Fruit fly (Drosophila melanogaster): ENCODE results near the gene CG7840.

CG7840 gene

DNA sequence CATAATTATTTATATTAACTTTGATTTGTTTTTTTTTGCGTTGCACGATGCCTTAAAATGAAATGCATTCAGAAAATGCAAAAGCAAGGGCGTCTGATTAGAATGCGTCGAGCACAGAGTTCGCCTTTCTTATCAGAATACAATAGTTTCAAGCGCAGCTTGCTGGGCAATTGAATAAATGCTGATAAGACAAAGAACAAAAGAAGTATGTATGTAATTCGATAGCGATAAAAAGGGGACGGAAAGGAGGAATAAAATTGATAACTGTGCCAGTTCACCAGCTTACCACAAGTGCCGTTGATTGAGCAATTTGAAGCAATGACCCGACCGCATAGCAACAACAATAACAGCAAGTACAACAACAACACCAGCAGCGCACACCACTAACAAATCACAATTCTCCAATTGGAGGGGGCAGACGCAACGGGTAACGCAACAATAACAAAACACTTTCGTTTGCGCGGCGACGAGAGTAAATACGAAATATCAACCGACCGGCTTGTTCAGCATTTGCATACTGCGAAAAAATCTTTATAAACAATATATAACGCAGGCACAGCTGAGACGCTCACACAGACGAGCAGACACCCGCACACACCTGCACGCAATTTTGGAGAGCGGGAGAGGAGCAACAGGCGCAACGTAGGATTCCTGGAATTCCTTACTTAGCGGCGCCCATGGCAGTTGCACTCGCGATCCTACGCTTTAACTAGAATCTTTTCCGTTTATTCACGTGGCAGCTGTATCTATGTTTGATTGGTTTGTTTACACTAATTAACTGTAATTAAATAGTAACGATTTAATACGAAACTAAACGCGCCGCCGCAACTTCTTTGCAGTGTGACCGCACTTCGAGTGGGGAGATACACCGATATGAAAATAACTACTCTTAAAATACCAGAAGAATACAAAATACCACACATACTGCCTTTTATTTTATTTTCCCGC lies 4.9 kb upstream of the CG7840 start, which contains the start of gene Btk:
Gene Btk (minus strand): TSS at position 860 of the 948 bp plus-strand sequence.
- TF ChIP-seq cic (GFP tag; optimal IDR thresholded peaks at IDR 0.05) = peak; percentile 48
- TF ChIP-seq CG7101 (tag; optimal IDR thresholded peaks at IDR 0.05) = no peak
- TF ChIP-seq CG7045 (GFP tag; optimal IDR thresholded peaks at IDR 0.05) = no peak
- no peak for TF ChIP-seq Clk (GFP tag; optimal IDR thresholded peaks at IDR 0.05)
- no peak for TF ChIP-seq Crg-1 (GFP tag; optimal IDR thresholded peaks at IDR 0.05)
- peak; percentile 91 for TF ChIP-seq tj (GFP tag; optimal IDR thresholded peaks at IDR 0.05)
- TF ChIP-seq Hr96 (GFP tag; optimal IDR thresholded peaks at IDR 0.05) = no peak
- TF ChIP-seq toe (GFP tag; optimal IDR thresholded peaks at IDR 0.05) = no peak
- peak; percentile 54 for TF ChIP-seq CG12768 (GFP tag; optimal IDR thresholded peaks at IDR 0.05)
- TF ChIP-seq CG11617 (GFP tag; optimal IDR thresholded peaks at IDR 0.05) = no peak
- no peak for TF ChIP-seq CG5204 (GFP tag; optimal IDR thresholded peaks at IDR 0.05)
- TF ChIP-seq CG14711 (tag; optimal IDR thresholded peaks at IDR 0.05) = no peak
- TF ChIP-seq CG1620 (GFP tag; optimal IDR thresholded peaks at IDR 0.05) = no peak
- no peak for TF ChIP-seq cnc (optimal IDR thresholded peaks at IDR 0.05)
- peak; percentile 47 for TF ChIP-seq ovo (GFP tag; optimal IDR thresholded peaks at IDR 0.05)
- TF ChIP-seq Mnt (GFP tag; optimal IDR thresholded peaks at IDR 0.05) = no peak
- TF ChIP-seq CG33017 (tag; optimal IDR thresholded peaks at IDR 0.05) = no peak
- TF ChIP-seq bab1 (GFP tag; optimal IDR thresholded peaks at IDR 0.05) = peak; percentile 1
- TF ChIP-seq pad (GFP tag; optimal IDR thresholded peaks at IDR 0.05) = peak; percentile 94
- no peak for TF ChIP-seq kay (GFP tag; ENCODE audit: borderline replicate concordance)

DNA sequence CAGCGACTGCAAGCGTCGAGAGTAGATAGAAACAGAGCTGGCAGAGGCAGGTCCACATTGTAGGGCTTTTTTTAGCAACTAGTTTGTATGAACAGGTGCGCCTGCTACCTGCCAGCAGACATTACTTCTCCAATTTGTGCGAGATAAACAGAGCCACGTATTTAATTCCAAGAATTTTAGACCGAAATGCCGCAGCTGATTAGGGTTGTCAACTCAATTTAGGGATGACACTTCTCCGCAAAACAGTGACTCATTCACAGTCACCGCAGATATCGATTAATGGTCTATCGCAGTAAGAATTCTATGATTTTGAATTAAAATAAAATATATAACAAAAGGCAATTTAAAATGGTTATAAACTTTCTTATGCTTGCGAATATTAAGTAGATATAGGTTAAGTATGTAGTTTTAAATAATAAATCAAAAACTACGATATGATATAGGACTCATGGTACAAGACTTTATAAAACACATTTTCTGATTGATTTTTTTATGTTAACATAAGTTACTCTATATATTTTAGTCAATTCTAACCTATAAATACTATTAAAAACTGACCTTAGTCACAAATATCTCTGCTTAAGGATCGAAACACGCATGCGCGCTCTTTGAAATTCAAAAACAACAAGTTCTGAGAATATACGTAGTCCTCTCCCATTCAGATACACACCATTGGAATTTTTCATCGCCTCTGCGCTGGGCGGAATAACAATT lies 2.5 kb upstream of the CG7840 start, which contains the start of the genes wol and Scgalpha:
Gene wol (minus strand): TSS at position 220 of the 714 bp plus-strand sequence.
Gene Scgalpha (plus strand): TSS at position 664 of the 714 bp plus-strand sequence.
- TF ChIP-seq Crg-1 (GFP tag; optimal IDR thresholded peaks at IDR 0.05) (no peak), bab1 (GFP tag; optimal IDR thresholded peaks at IDR 0.05) (peak; percentile 7), Clk (GFP tag; optimal IDR thresholded peaks at IDR 0.05) (no peak), CG14711 (tag; optimal IDR thresholded peaks at IDR 0.05) (peak; percentile 97)

DNA sequence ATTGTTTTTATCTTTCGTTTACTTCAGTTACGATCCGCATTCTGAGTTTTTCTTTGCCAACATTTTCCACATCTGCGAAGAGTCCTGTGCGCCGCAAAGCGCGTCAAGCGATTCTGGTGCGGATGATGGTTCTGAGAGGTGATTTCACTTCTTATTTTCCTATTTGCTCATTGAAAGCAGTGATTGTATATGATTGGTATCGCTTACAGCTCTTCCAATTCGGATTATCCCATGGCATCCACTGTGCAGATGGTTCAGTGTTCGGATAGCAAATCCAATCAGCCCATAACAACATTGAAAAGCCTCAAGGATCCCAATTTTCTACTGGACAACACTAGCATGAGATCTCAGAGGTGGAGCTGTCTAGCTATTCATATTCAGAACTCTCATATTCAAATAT lies 751 bp upstream of the CG7840 start:
- no peak for TF ChIP-seq ovo (GFP tag; optimal IDR thresholded peaks at IDR 0.05)
- TF ChIP-seq pad (GFP tag; optimal IDR thresholded peaks at IDR 0.05) = no peak
- TF ChIP-seq CG1620 (GFP tag; optimal IDR thresholded peaks at IDR 0.05) = no peak
- TF ChIP-seq CG14711 (tag; optimal IDR thresholded peaks at IDR 0.05) = no peak
- TF ChIP-seq Hr96 (GFP tag; optimal IDR thresholded peaks at IDR 0.05) = no peak
- TF ChIP-seq Mnt (GFP tag; optimal IDR thresholded peaks at IDR 0.05) = no peak
- TF ChIP-seq tj (GFP tag; optimal IDR thresholded peaks at IDR 0.05) = no peak
- no peak for TF ChIP-seq CG5204 (GFP tag; optimal IDR thresholded peaks at IDR 0.05)
- no peak for TF ChIP-seq cic (GFP tag; optimal IDR thresholded peaks at IDR 0.05)

DNA sequence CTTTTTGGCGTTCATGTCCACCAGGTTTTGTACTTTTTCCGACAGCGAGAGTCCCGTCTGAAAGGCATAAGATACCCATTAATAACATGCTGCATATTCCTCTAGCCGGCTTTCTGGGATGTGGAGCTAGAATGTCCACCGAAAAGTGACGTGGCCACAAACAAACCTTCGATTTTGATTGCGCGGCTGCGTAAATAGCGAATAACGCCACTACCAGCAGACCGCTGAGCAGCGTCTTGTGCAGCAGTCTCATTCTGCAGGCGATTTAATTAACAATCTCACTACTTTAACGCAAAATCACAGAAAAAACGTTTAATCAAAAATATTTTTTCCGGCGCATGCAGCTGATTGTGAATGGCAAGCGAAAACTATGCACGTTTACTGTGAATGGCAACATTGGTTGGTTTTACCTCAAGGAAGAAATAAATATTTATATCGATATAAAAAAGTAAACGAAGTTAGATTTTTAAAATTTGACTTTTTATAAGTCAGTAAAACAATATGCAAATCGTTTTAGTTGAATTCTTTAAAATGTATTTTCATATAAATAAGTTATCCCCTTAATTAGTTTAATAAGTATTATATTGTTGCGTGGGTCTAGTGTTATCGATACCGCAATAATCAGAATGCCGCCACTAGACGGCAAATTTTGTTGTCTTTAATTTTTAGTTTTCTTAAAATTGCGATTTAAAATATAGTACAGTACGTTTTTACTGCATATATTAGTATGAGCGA lies 2.6 kb downstream of the CG7840 start, which contains the start of the genes Ostgamma and Mettl14:
Gene Ostgamma (minus strand): TSS at position 376 of the 735 bp plus-strand sequence.
Gene Mettl14 (plus strand): TSS at position 611 of the 735 bp plus-strand sequence.
- TF ChIP-seq Mnt (GFP tag; optimal IDR thresholded peaks at IDR 0.05) = peak; percentile 40
- TF ChIP-seq bab1 (GFP tag; optimal IDR thresholded peaks at IDR 0.05) = peak; percentile 41
- TF ChIP-seq CG7045 (GFP tag; optimal IDR thresholded peaks at IDR 0.05) = no peak
- no peak for TF ChIP-seq pad (GFP tag; optimal IDR thresholded peaks at IDR 0.05)
- TF ChIP-seq ovo (GFP tag; optimal IDR thresholded peaks at IDR 0.05) = no peak
- TF ChIP-seq Clk (GFP tag; optimal IDR thresholded peaks at IDR 0.05) = no peak
- no peak for TF ChIP-seq CG5204 (GFP tag; optimal IDR thresholded peaks at IDR 0.05)
- TF ChIP-seq tj (GFP tag; optimal IDR thresholded peaks at IDR 0.05) = no peak
- peak; percentile 20 for TF ChIP-seq CG11617 (GFP tag; optimal IDR thresholded peaks at IDR 0.05)
- TF ChIP-seq CG14711 (tag; optimal IDR thresholded peaks at IDR 0.05) = peak; percentile 64
- TF ChIP-seq Crg-1 (GFP tag; optimal IDR thresholded peaks at IDR 0.05) = no peak
- no peak for TF ChIP-seq cnc (optimal IDR thresholded peaks at IDR 0.05)
- TF ChIP-seq CG12768 (GFP tag; optimal IDR thresholded peaks at IDR 0.05) = no peak
- TF ChIP-seq Hr96 (GFP tag; optimal IDR thresholded peaks at IDR 0.05) = no peak
- TF ChIP-seq kay (GFP tag; ENCODE audit: borderline replicate concordance) = no peak
- peak; percentile 39 for TF ChIP-seq CG7101 (tag; optimal IDR thresholded peaks at IDR 0.05)
- no peak for TF ChIP-seq CG33017 (tag; optimal IDR thresholded peaks at IDR 0.05)
- TF ChIP-seq toe (GFP tag; optimal IDR thresholded peaks at IDR 0.05) = no peak
- TF ChIP-seq CG1620 (GFP tag; optimal IDR thresholded peaks at IDR 0.05) = no peak
- no peak for TF ChIP-seq cic (GFP tag; optimal IDR thresholded peaks at IDR 0.05)

DNA sequence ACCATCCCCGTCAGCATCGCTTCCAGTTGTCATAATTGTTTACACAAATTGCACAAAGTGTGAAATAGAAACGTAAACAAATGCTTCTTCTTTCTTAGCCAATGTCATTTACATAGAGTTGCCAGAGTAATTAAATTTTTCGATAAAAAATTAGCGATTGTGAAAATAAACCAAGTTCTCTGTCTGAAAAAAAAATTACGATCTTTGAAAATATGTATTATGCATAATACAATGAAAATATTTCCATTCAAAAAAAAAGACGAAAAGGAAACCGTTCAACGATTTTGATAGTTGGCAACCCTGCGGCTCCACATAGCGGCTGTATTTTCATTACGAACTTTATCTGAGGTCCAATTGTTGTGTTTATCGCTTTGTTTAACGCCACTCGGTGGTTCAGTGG lies 5.7 kb downstream of the CG7840 start, which contains the start of the genes CG7810 and CG7806:
Gene CG7810 (minus strand): TSS at position 105 of the 400 bp plus-strand sequence.
Gene CG7806 (plus strand): TSS at position 309 of the 400 bp plus-strand sequence.
- TF ChIP-seq toe (GFP tag; optimal IDR thresholded peaks at IDR 0.05) (no peak), ovo (GFP tag; optimal IDR thresholded peaks at IDR 0.05) (peak; percentile 52), Mnt (GFP tag; optimal IDR thresholded peaks at IDR 0.05) (peak; percentile 78), tj (GFP tag; optimal IDR thresholded peaks at IDR 0.05) (peak; percentile 71), Crg-1 (GFP tag; optimal IDR thresholded peaks at IDR 0.05) (peak; percentile 78), bab1 (GFP tag; optimal IDR thresholded peaks at IDR 0.05) (peak; percentile 91), CG5204 (GFP tag; optimal IDR thresholded peaks at IDR 0.05) (no peak), cic (GFP tag; optimal IDR thresholded peaks at IDR 0.05) (peak; percentile 75), cnc (optimal IDR thresholded peaks at IDR 0.05) (no peak), Hr96 (GFP tag; optimal IDR thresholded peaks at IDR 0.05) (no peak), CG14711 (tag; optimal IDR thresholded peaks at IDR 0.05) (peak; percentile 98), Clk (GFP tag; optimal IDR thresholded peaks at IDR 0.05) (peak; percentile 48), pad (GFP tag; optimal IDR thresholded peaks at IDR 0.05) (peak; percentile 43), CG7101 (tag; optimal IDR thresholded peaks at IDR 0.05) (peak; percentile 92), CG12768 (GFP tag; optimal IDR thresholded peaks at IDR 0.05) (peak; percentile 86), kay (GFP tag; ENCODE audit: borderline replicate concordance) (no peak), CG33017 (tag; optimal IDR thresholded peaks at IDR 0.05) (peak; percentile 92), CG11617 (GFP tag; optimal IDR thresholded peaks at IDR 0.05) (peak; percentile 93), CG7045 (GFP tag; optimal IDR thresholded peaks at IDR 0.05) (peak; percentile 83), CG1620 (GFP tag; optimal IDR thresholded peaks at IDR 0.05) (peak; percentile 80)
